Fruit fly (Drosophila melanogaster): ENCODE results near the gene TP53INP.
A peak's percentile ranks its signal among the peaks of the same experiment; 100 is the strongest.

Gene TP53INP

DNA sequence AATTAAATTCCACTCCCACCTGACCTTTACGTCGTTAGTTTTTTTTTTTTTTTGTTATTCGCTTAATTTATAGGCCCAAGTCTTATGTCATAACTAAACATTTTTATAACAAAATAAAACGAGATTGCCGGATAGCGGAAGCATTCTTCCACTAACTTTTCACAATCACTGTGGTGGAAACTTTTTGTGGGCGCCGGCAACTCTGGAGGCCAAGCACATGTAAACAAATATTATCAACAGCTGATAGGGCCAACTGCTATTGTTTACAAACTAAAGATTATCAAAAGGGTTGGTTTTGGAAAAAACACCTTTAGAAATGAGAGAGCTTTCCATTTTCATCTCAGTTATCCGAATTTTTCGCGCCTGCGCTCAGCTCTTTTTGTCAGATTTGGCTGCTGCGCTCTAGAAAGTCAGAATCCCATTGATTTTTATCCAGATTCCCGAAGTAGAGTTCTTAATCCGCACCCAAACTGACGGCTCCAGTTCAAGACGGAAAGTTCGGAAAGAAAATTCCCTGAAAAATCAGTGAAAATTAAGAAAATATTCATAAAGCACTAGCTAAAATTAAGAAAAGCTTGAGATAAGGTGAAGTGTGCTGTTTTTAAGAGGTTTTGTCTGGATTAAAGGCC, 22.3 kb downstream of the TP53INP start, which contains the start of gene nAChRbeta1 (continued):
- TF ChIP-seq Trl (optimal IDR thresholded peaks at IDR 0.05) (peak in 1 of 2 experiments; percentile 17), Trl (GFP tag; optimal IDR thresholded peaks at IDR 0.05) (no peak)

DNA sequence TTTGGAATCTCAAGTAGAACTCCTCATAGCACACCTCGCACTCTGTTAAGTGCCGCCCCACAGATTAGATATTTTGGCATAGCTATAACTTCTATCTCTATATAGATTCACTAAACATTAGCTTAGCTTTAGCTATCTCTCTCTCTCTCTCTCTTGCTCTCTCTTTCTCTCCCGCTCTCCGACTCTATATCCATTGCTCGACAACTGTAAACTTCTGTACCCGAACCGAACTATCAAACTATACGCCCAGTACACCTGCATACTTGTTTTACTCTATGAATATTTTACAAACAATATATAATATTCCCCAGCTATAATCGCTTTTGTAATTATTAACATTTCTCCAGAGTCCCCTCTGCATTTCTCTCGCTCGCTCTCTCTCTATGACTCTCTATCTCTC, 23.6 kb downstream of the TP53INP start:
- peak; percentile 68 for TF ChIP-seq CG13894 (tag; optimal IDR thresholded peaks at IDR 0.05)
- TF ChIP-seq CG4617 (GFP tag; optimal IDR thresholded peaks at IDR 0.05; ENCODE audit: borderline replicate concordance): no peak
- TF ChIP-seq CG14860 (GFP tag; IDR thresholded peaks at IDR 0.05; ENCODE audit: partially characterized antibody): no peak
- TF ChIP-seq CG10959 (GFP tag; IDR thresholded peaks at IDR 0.05): no peak
- TF ChIP-seq Rfx (GFP tag; IDR thresholded peaks at IDR 0.05): no peak
- TF ChIP-seq slp2 (GFP tag; optimal IDR thresholded peaks at IDR 0.05): no peak
- TF ChIP-seq Deaf1 (tag; optimal IDR thresholded peaks at IDR 0.05): peak; percentile 6
- TF ChIP-seq Trl (optimal IDR thresholded peaks at IDR 0.05): peak; percentile 55 to 66
- TF ChIP-seq Trl (GFP tag; optimal IDR thresholded peaks at IDR 0.05): no peak
- TF ChIP-seq CG32772 (GFP tag; IDR thresholded peaks at IDR 0.05): no peak

DNA sequence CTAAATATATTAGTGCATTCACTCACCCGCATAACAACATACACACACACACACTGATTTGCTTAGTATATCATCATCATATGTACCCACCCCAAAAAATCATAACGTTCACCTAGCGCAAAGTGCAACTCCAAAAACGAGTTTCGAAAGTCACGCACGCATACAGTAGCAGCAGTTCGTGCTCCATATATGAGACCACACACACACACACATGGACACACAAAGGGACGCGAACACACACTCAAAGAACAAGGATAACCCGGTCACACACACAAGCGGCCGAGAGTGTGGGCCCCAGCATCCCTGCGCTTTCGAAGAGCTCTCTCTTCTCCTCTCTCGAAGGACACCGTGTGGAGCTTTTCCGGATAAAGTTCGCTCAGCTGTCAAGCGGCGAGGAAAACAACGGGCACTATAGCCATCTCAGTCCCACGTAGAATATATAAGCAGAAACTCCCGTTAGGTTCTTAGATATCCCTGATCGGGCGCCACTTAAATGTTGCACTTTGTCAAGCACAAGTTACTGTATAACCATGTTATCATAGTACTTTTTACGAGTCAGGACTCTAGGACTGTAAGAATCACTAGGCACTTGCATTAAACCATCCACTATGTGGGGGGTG, 24.5 kb downstream of the TP53INP start:
- TF ChIP-seq CG3726 (GFP tag; IDR thresholded peaks at IDR 0.05): 0 out of 3 replicates have a peak, but pooled peaks have one; percentile 29
- no peak for TF ChIP-seq fu2 (GFP tag; optimal IDR thresholded peaks at IDR 0.05)
- TF ChIP-seq scrt (GFP tag; optimal IDR thresholded peaks at IDR 0.05): peak; percentile 35
- TF ChIP-seq Trl (optimal IDR thresholded peaks at IDR 0.05): peak in 1 of 2 experiments; percentile 18
- TF ChIP-seq Trl (GFP tag; optimal IDR thresholded peaks at IDR 0.05): no peak
- peak; percentile 50 for TF ChIP-seq kni (GFP tag; optimal IDR thresholded peaks at IDR 0.05)
- TF ChIP-seq oc (tag; optimal IDR thresholded peaks at IDR 0.05): no peak
- TF ChIP-seq Deaf1 (tag; optimal IDR thresholded peaks at IDR 0.05): peak; percentile 55
- peak; percentile 34 for TF ChIP-seq ewg (GFP tag; optimal IDR thresholded peaks at IDR 0.05)
- 0 out of 4 replicates have a peak, but pooled peaks have one; percentile 12 for TF ChIP-seq chinmo (GFP tag; IDR thresholded peaks at IDR 0.05; ENCODE audit: partially characterized antibody)
- TF ChIP-seq CG13894 (tag; optimal IDR thresholded peaks at IDR 0.05): peak; percentile 83
- TF ChIP-seq cas (GFP tag; IDR thresholded peaks at IDR 0.05): 0 out of 2 replicates have a peak, but pooled peaks have one; percentile 38
- TF ChIP-seq cg (GFP tag; optimal IDR thresholded peaks at IDR 0.05): peak; percentile 58
- TF ChIP-seq CG10321 (GFP tag; IDR thresholded peaks at IDR 0.05): peak; percentile 50; the same call in 1 of the 2 replicates
- TF ChIP-seq CG32532 (GFP tag; IDR thresholded peaks at IDR 0.05): 0 out of 2 replicates have a peak, but pooled peaks have one; percentile 7
- TF ChIP-seq tio (GFP tag; optimal IDR thresholded peaks at IDR 0.05): no peak
- no peak for TF ChIP-seq Mrtf (GFP tag; IDR thresholded peaks at IDR 0.05)
- TF ChIP-seq ham (GFP tag; IDR thresholded peaks at IDR 0.05): no peak
- 0 out of 3 replicates have a peak, but pooled peaks have one; percentile 37 for TF ChIP-seq CG11456 (GFP tag; IDR thresholded peaks at IDR 0.05)
- peak; percentile 28 for TF ChIP-seq HLHmδ (GFP tag; optimal IDR thresholded peaks at IDR 0.05)

DNA sequence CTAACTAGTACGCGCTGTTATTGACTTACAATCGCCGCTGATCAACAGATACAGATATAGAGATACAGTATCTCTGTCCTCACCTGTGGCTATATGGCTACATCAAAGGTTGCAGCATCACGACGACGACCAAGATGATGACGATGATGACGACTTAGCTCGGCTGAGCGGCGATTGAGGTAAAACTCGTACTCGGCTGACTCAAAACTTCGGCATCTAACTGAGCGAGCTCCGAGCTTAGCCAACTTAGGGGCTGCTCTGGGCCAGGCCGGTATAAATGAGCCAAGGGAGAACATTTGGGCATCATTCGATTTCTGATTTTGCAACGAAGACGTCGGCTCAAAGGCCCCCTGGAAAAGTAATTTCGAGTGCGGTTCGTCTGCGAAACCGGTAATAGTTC, 29.7 kb downstream of the TP53INP start, which contains the start of gene CG15021:
CG15021 (plus strand) TSS at position 301 of the 400 bp plus-strand sequence.
- peak; percentile 57 for TF ChIP-seq Deaf1 (tag; optimal IDR thresholded peaks at IDR 0.05)
- 0 out of 3 replicates have a peak, but pooled peaks have one; percentile 22 for TF ChIP-seq CG34224 (GFP tag; IDR thresholded peaks at IDR 0.05; ENCODE audit: partially characterized antibody)
- no peak for TF ChIP-seq hkb (optimal IDR thresholded peaks at IDR 0.05)
- no peak for TF ChIP-seq hkb (GFP tag; IDR thresholded peaks at IDR 0.05)
- TF ChIP-seq sd (tag; optimal IDR thresholded peaks at IDR 0.05): peak; percentile 12

DNA sequence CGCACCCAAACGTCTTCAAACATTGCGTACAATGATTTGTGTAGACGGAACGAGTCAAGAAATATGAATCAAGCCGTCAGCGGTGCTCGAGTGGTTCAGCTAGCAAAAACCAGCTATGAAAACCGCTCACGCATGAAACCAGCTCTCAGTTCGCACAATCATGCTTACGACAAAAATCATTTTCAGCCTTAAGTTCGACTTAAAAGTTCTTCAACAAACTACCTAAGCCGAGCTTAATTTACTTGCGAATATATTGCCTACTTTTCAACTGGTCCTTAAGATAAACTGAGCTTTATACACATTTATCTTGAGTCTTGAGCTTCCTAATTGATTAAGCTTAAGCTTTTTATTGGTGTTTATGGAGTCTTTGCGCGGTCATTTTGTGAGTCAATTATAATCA, 33.4 kb downstream of the TP53INP start:
- no peak for TF ChIP-seq Mrtf (GFP tag; IDR thresholded peaks at IDR 0.05)
- no peak for TF ChIP-seq jing (GFP tag; optimal IDR thresholded peaks at IDR 0.05)
- peak; percentile 97 for TF ChIP-seq CG15514 (GFP tag; optimal IDR thresholded peaks at IDR 0.05)
- TF ChIP-seq pzg (GFP tag; optimal IDR thresholded peaks at IDR 0.05): no peak
- no peak for TF ChIP-seq pnt (GFP tag; optimal IDR thresholded peaks at IDR 0.05)
- no peak for TF ChIP-seq zen (tag; optimal IDR thresholded peaks at IDR 0.05)
- TF ChIP-seq CG10565 (GFP tag; optimal IDR thresholded peaks at IDR 0.05): no peak
- no peak for TF ChIP-seq Jarid2 (GFP tag; optimal IDR thresholded peaks at IDR 0.05)
- peak; percentile 88 for TF ChIP-seq abd-A (tag; optimal IDR thresholded peaks at IDR 0.05)
- TF ChIP-seq CG13123 (GFP tag; optimal IDR thresholded peaks at IDR 0.05): no peak
- TF ChIP-seq CG2875 (GFP tag; optimal IDR thresholded peaks at IDR 0.05): no peak
- TF ChIP-seq Rfx (GFP tag; IDR thresholded peaks at IDR 0.05): peak; percentile 36; the same call in 1 of the 2 replicates
- no peak for TF ChIP-seq Lpt (GFP tag; optimal IDR thresholded peaks at IDR 0.05)
- TF ChIP-seq MESR4 (GFP tag; optimal IDR thresholded peaks at IDR 0.05): no peak
